Fruit fly (Drosophila melanogaster) whole organism, wandering third instar larva: Measurements from ENCODE around the gene CG13898.

Experiments
- CrebA ChIP-seq: fragments of 200-800 bp; sonication (Bioruptor generic); optimal IDR thresholded peaks from 2 replicates; lab custom pipeline; 2016; ENCODE audit warnings: missing biosample characterization, mild to moderate bottlenecking, missing genetic modification characterization, borderline replicate concordance
- Myc ChIP-seq: fragments of >200 bp; optimal IDR thresholded peaks from 2 replicates; lab custom pipeline; 2017
- OdsH ChIP-seq: fragments of 200-800 bp; sonication (Bioruptor generic); optimal IDR thresholded peaks from 2 replicates; lab custom pipeline; 2016; ENCODE audit warnings: missing biosample characterization, mild to moderate bottlenecking, missing genetic modification characterization
- br ChIP-seq: fragments of 200-800 bp; sonication (Bioruptor generic); optimal IDR thresholded peaks from 2 replicates; lab custom pipeline; 2016; ENCODE audit warnings: missing biosample characterization, missing genetic modification characterization
- dsf ChIP-seq: sonication (Bioruptor generic); optimal IDR thresholded peaks from 2 replicates; lab custom pipeline; 2016; ENCODE audit warnings: missing biosample characterization, missing genetic modification characterization, borderline replicate concordance
- foxo ChIP-seq, 2 experiments: fragments of 200-800 bp; sonication (Bioruptor generic); optimal IDR thresholded peaks; 2 replicates in 1 of 2; 3 replicates in 1 of 2; lab custom pipeline; 2016 to 2017; ENCODE audit warnings: missing biosample characterization in 2 of 2, missing genetic modification characterization in 2 of 2
- lola ChIP-seq: fragments of >200 bp; optimal IDR thresholded peaks from 2 replicates; lab custom pipeline; 2017; ENCODE audit warnings: missing biosample characterization, missing genetic modification characterization
- pan ChIP-seq: fragments of >200 bp; optimal IDR thresholded peaks from 2 replicates; lab custom pipeline; 2017

DNA sequence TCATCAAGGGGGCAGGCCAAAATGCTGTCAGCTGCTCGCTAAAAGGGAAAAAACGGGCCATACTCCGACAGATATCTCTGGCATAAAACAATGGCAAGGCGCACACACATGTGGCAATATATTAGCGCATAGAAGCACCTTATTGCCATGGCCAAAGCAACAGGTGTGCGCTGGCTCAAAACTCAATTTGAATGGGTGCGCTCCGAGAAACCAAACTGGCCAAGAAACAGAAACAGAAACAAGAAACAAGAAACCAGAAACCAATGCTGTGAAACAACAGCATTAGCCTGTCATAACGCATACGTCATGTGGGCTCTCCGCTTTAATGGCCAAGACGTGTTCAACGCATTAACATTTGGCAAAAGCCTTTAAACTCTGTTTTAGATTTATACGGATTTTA lies 20.9 kb downstream of the CG13898 start:
- TF ChIP-seq br (GFP tag; lab: Kevin White, UChicago) (no peak), foxo (GFP tag; optimal IDR thresholded peaks at IDR 0.05; lab: Kevin White, UChicago) (no peak), dsf (GFP tag; lab: Kevin White, UChicago) (no peak), lola (no peak), pan (no peak), CrebA (no peak), OdsH (GFP tag; lab: Kevin White, UChicago) (no peak), Myc (lab: Kevin White, UChicago) (no peak)
